Fruit fly (Drosophila melanogaster): Measurements from ENCODE around the gene CG11563.

CG11563 gene

DNA sequence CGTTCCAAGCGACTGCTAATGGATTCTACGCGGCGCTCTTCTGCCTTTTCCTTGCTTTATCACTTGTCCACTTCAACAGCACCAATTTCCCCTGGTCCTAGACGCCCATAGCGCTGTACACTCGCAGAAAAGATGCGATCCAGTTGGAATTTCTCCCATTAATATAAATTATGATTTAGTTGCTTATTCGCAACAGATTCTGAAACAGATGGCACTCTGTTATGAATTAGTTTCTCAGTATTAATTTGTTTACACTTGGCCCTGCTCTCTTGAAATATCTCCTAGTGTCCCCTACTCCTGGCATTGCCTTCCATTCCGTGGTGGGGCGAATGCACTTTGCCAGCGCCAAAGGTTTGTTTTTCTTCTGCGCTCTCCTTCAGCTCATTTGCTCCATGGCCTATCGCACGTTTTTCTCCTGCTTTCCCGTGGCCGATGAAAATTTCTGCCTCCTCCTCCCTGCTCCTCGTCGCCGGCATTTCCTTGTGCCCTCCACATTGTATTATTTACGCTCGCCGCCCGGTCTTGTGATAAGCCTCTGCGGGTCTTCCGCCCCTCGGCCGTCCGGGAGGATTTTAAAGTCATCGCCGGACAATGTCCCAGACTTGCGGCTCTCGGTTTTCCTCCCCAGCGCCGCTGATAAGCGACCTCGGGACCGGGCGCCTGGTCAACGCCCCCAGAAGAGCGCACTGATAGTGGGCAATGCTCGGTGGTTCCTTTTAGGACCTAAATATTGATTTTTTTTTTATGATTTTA lies 30.5 kb upstream of the CG11563 start:
- TF ChIP-seq ttk (optimal IDR thresholded peaks at IDR 0.05) (no peak), insv (optimal IDR thresholded peaks at IDR 0.05) (no peak), h (optimal IDR thresholded peaks at IDR 0.05) (no peak), psq (optimal IDR thresholded peaks at IDR 0.05) (no peak), Sin3A (optimal IDR thresholded peaks at IDR 0.05) (no peak), Myc (optimal IDR thresholded peaks at IDR 0.05) (no peak)

DNA sequence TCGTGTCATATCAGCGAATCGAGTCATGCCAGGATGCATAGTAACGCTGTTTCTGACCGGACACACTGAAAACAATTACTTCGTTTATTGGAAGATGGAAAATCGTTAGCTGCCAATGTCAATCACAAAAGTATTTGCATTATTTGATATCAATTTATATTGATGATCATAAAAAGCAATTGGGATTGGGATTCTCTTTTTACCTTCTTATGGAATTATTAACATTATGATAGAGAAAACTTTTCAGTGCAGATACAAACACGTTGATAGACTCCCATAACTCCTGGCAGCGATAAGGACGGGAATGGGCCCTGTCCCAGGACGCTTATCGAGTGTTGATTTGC lies 30.0 kb upstream of the CG11563 start:
- TF ChIP-seq insv (optimal IDR thresholded peaks at IDR 0.05) (no peak), h (optimal IDR thresholded peaks at IDR 0.05) (no peak)

dm6 chr3R:31708240-31708639 lies 28.6 kb upstream of the CG11563 start, which contains the start of gene CG42693:
Gene CG42693 (minus strand): TSS chr3R:31708340.
- TF ChIP-seq ttk (optimal IDR thresholded peaks at IDR 0.05) = no peak
- TF ChIP-seq Myc (optimal IDR thresholded peaks at IDR 0.05) = no peak
- no peak for TF ChIP-seq Sin3A (optimal IDR thresholded peaks at IDR 0.05)
- TF ChIP-seq insv (optimal IDR thresholded peaks at IDR 0.05) = no peak
- no peak for TF ChIP-seq h (optimal IDR thresholded peaks at IDR 0.05)
- no peak for TF ChIP-seq psq (optimal IDR thresholded peaks at IDR 0.05)

DNA sequence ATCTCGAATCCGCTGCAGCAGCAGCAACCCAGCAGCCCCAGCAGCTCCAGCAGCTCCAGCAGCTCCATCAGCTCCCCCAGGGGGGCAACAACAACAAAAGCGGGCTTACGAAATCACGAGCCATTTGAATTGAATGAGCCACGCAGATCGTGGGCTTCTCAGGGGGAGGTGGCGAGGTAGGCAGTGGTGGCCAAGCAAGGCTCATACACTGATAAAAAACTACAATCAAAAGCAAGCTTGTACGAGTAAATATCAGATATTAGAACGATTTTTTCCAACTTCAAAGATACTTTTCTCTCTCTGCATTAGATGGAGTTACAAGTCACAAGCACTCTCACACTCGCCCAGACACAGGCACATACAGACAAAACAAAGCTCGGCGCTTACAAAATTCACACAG lies 27.7 kb upstream of the CG11563 start:
- TF ChIP-seq Sin3A (optimal IDR thresholded peaks at IDR 0.05) = no peak
- no peak for TF ChIP-seq insv (optimal IDR thresholded peaks at IDR 0.05)
- TF ChIP-seq psq (optimal IDR thresholded peaks at IDR 0.05) = no peak
- no peak for TF ChIP-seq Myc (optimal IDR thresholded peaks at IDR 0.05)
- TF ChIP-seq h (optimal IDR thresholded peaks at IDR 0.05) = no peak
- TF ChIP-seq ttk (optimal IDR thresholded peaks at IDR 0.05) = no peak

DNA sequence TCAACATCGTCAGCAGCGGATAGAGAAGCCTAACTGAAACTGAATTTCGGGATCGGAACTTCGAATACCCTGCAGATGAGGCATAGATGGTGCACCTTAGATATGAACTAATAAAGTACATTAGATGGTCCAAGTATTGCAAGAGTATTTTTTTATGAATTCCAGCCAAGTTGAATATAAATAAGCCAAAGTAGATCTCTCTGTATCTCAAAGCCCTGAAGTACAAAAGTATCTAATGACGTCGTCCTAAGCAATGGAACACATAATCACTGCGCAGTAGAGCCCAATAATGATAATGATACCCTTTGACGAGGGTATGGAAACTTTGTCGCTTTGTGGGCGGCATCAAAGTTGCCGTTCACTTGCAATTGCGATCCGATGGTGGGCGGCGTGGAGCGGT lies 27.1 kb upstream of the CG11563 start:
- TF ChIP-seq Sin3A (optimal IDR thresholded peaks at IDR 0.05) = no peak
- TF ChIP-seq psq (optimal IDR thresholded peaks at IDR 0.05) = no peak
- no peak for TF ChIP-seq h (optimal IDR thresholded peaks at IDR 0.05)
- TF ChIP-seq insv (optimal IDR thresholded peaks at IDR 0.05) = no peak
- no peak for TF ChIP-seq Myc (optimal IDR thresholded peaks at IDR 0.05)
- TF ChIP-seq ttk (optimal IDR thresholded peaks at IDR 0.05) = no peak

DNA sequence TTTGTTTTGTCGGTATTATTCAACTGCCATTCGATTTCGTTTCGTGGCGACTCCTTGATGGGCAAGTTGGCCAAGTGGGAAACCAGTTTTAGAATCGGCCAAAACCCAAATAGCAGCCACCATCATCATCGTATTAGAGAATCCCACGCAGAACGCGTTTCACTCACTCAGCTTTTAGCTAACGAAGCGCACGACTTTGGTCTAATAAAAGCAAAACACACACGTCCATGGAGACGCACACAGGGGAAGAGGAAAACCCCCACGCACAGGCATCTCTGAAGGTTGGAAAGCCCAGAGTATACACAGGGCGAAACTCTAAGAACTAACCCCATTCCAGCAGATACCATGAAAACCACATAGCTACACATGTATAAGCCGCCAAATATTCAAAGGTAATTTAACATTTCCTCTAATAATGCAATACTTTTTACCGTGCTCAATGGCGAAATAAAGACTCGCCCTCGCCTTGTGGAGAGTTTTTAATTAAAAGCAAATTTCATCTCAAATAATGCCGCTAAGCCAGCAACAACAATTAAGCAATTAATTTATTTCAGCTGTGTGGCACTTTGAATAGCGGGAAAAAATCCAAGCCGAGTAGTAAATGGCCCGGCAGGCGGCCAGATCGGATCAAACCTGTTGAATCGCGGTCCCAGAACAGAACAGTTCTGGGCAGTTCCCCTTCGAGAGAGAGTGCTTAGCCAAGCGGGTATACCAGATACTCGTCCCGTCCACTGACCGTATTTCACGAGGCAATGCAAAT lies 25.4 kb upstream of the CG11563 start:
- TF ChIP-seq insv (optimal IDR thresholded peaks at IDR 0.05) (no peak), psq (optimal IDR thresholded peaks at IDR 0.05) (no peak), ttk (optimal IDR thresholded peaks at IDR 0.05) (no peak), Sin3A (optimal IDR thresholded peaks at IDR 0.05) (no peak), Myc (optimal IDR thresholded peaks at IDR 0.05) (no peak), h (optimal IDR thresholded peaks at IDR 0.05) (no peak)

- no peak for TF ChIP-seq Myc (optimal IDR thresholded peaks at IDR 0.05)
These were observed 24.2 kb upstream of the CG11563 start for dm6 chr3R:31712585-31712984.

DNA sequence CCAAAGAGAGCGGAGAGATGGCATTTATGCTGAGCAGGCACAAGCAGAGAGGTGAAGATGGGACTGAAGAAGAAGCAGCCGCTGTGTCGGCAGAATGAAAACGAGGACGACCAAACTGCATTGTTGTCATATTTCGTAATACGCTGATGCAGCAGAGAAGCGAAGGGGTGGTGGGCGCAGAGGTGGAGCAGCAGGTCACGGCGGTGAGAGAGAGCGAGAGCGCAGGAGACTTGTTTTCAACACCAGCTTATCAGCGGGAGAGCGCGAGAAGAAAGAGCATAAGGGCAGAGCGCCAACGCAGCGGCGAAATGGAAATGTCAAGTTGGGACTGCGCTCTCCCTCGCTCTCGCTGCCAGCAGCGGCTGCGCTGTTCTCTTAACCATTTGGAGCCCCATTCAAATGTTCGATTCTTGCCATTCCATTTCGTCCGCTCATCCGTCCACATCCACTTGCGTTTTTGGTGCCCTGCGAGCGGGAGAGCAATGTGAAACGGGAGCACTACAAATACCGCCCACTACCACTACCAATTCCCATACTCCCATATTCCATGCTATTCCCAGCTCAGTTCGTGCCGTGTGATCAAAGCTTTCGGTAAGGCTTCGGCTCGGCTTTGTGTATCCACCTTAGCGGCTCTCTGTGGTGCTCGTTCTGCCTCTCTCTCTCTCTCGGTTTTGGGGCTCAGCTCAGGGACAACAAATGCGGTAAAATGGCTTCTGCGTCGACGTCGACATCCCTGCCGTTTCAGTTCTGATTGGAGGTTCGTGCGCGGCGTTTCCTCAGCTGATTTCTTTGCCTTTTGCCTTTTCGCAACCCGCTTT lies 23.3 kb upstream of the CG11563 start, which contains the start of gene ttk:
Gene ttk (plus strand): TSS at position 562 of the 818 bp plus-strand sequence.
- no peak for TF ChIP-seq Sin3A (optimal IDR thresholded peaks at IDR 0.05)
- peak; percentile 97 for TF ChIP-seq insv (optimal IDR thresholded peaks at IDR 0.05)

dm6 chr3R:31714876-31715712 lies 21.7 kb upstream of the CG11563 start:
- TF ChIP-seq h (optimal IDR thresholded peaks at IDR 0.05) = no peak
- no peak for TF ChIP-seq insv (optimal IDR thresholded peaks at IDR 0.05)
- no peak for TF ChIP-seq Sin3A (optimal IDR thresholded peaks at IDR 0.05)
- no peak for TF ChIP-seq ttk (optimal IDR thresholded peaks at IDR 0.05)
- no peak for TF ChIP-seq psq (optimal IDR thresholded peaks at IDR 0.05)
- no peak for TF ChIP-seq Myc (optimal IDR thresholded peaks at IDR 0.05)

DNA sequence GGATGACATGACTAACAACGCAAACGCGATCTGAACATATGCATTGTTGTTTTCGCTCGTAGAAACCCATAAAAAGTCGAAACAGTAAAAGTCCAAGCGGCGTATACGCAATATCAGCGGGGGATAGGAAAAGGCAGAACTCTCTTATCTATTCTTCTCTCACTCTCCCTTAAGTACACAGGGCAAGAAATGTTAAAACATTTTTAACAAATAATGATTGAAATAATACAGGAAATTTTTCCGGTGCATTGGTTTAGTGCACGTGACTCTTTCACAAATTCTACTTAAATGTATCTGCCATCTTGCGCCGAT lies 21.2 kb upstream of the CG11563 start:
- no peak for TF ChIP-seq psq (optimal IDR thresholded peaks at IDR 0.05)
- TF ChIP-seq Sin3A (optimal IDR thresholded peaks at IDR 0.05) = no peak
- no peak for TF ChIP-seq Myc (optimal IDR thresholded peaks at IDR 0.05)
- TF ChIP-seq h (optimal IDR thresholded peaks at IDR 0.05) = no peak
- TF ChIP-seq ttk (optimal IDR thresholded peaks at IDR 0.05) = no peak
- TF ChIP-seq insv (optimal IDR thresholded peaks at IDR 0.05) = no peak

dm6 chr3R:31716265-31716664 lies 20.6 kb upstream of the CG11563 start:
- TF ChIP-seq Sin3A (optimal IDR thresholded peaks at IDR 0.05) = no peak
- TF ChIP-seq insv (optimal IDR thresholded peaks at IDR 0.05) = no peak

All from Kc167 (cell line).